Worm (Caenorhabditis elegans) whole organism, L3 larva: ENCODE results near the gene frm-5.1.
"Not testable (repeated sequence)": the region's sequence is repeated elsewhere in the genome, so short reads cannot be mapped to it uniquely, and the experiment has no call there.

Source experiments
- R02D3.7 ChIP-seq: fragments of 150-350 bp; optimal IDR thresholded peaks from 2 replicates; lab custom pipeline; 2014; ENCODE audit warnings: missing biosample characterization, missing genetic modification characterization
- ama-1 ChIP-seq: fragments of 150-350 bp; optimal IDR thresholded peaks from 2 replicates; lab custom pipeline; 2018
- daf-12 ChIP-seq: fragments of 150-350 bp; optimal IDR thresholded peaks from 2 replicates; lab custom pipeline; 2014; ENCODE audit warnings: missing biosample characterization, missing genetic modification reagents, missing genetic modification characterization
- elt-1 ChIP-seq: fragments of 150-350 bp; optimal IDR thresholded peaks from 2 replicates; lab custom pipeline; 2014; ENCODE audit warnings: missing biosample characterization, missing genetic modification characterization
- elt-3 ChIP-seq, 3 experiments: fragments of 150-350 bp in 1 of 3; sonication (generic microtip) in 2 of 3; optimal IDR thresholded peaks; 2 replicates in 2 of 3; 4 replicates in 1 of 3; lab custom pipeline; 2014 to 2017; ENCODE audit warnings: missing biosample characterization in 3 of 3, missing genetic modification characterization in 3 of 3
- fos-1 ChIP-seq: fragments of 150-350 bp; optimal IDR thresholded peaks from 2 replicates; lab custom pipeline; 2014; ENCODE audit warnings: missing biosample characterization, missing genetic modification characterization
- nhr-11 ChIP-seq: fragments of 150-350 bp; optimal IDR thresholded peaks from 2 replicates; lab custom pipeline; 2014; ENCODE audit warnings: missing biosample characterization, missing genetic modification characterization
- nhr-23 ChIP-seq: fragments of 150-350 bp; optimal IDR thresholded peaks from 2 replicates; lab custom pipeline; 2014; ENCODE audit warnings: missing biosample characterization, missing genetic modification reagents, missing genetic modification characterization
- skn-1 ChIP-seq: fragments of 150-350 bp; optimal IDR thresholded peaks from 2 replicates; lab custom pipeline; 2014; ENCODE audit warnings: missing biosample characterization, missing genetic modification characterization
- tbx-2 ChIP-seq: sonication (generic microtip); optimal IDR thresholded peaks from 2 replicates; lab custom pipeline; 2016; ENCODE audit warnings: mild to moderate bottlenecking, missing genetic modification characterization, missing compliant biosample characterization
- unc-39 ChIP-seq: sonication (generic microtip); optimal IDR thresholded peaks from 4 replicates; lab custom pipeline; 2017; ENCODE audit warnings: missing biosample characterization, missing genetic modification characterization

- TF ChIP-seq unc-39 (tag; lab: Kevin White, UChicago); elt-3 (tag; optimal IDR thresholded peaks at IDR 0.05; lab: Kevin White, UChicago); ama-1 (lab: Kevin White, UChicago); nhr-23 (tag; lab: Kevin White, UChicago); daf-12 (tag; lab: Kevin White, UChicago); R02D3.7 (tag; lab: Kevin White, UChicago); nhr-11 (tag; lab: Kevin White, UChicago); fos-1; skn-1 (tag; lab: Kevin White, UChicago); tbx-2 (tag; lab: Kevin White, UChicago); elt-1 (tag; lab: Kevin White, UChicago): not testable (repeated sequence)
Measured at ce11 chrIV:341-740, 48.3 kb downstream of the frm-5.1 start, which contains the start of gene frm-5.2.
